Worm (Caenorhabditis elegans): ENCODE measurements around the gene twk-39.
A peak's percentile ranks its signal among the peaks of the same experiment; 100 is the strongest.

ce11 chrIII:11825654-11826053 is 30.1 kb downstream of the twk-39 start:
- no peak for TF ChIP-seq pqm-1 (tag; optimal IDR thresholded peaks at IDR 0.05)
- TF ChIP-seq zag-1 (tag; optimal IDR thresholded peaks at IDR 0.05) = no peak
- TF ChIP-seq nhr-77 (tag; optimal IDR thresholded peaks at IDR 0.05) = no peak
- TF ChIP-seq fkh-10 (GFP tag; optimal IDR thresholded peaks at IDR 0.05) = peak; percentile 25
- TF ChIP-seq snpc-4 (tag; optimal IDR thresholded peaks at IDR 0.05) = peak; percentile 85
- no peak for TF ChIP-seq jun-1 (tag; optimal IDR thresholded peaks at IDR 0.05)
- no peak for TF ChIP-seq sea-2 (GFP tag; optimal IDR thresholded peaks at IDR 0.05)
- TF ChIP-seq lin-39 (tag; optimal IDR thresholded peaks at IDR 0.05) = peak; percentile 94
- TF ChIP-seq nhr-28 (tag; optimal IDR thresholded peaks at IDR 0.05) = no peak
- TF ChIP-seq ZK546.5 (tag; optimal IDR thresholded peaks at IDR 0.05) = no peak
- no peak for TF ChIP-seq nhr-237 (tag; optimal IDR thresholded peaks at IDR 0.05)
- no peak for TF ChIP-seq unc-39 (tag; optimal IDR thresholded peaks at IDR 0.05)
- no peak for TF ChIP-seq ama-1 (optimal IDR thresholded peaks at IDR 0.05)
- no peak for TF ChIP-seq fos-1 (tag; optimal IDR thresholded peaks at IDR 0.05)

Measured in whole organism, L3 larva.